Fruit fly (Drosophila melanogaster): ENCODE measurements around the gene Mur18B.

Mur18B gene

DNA sequence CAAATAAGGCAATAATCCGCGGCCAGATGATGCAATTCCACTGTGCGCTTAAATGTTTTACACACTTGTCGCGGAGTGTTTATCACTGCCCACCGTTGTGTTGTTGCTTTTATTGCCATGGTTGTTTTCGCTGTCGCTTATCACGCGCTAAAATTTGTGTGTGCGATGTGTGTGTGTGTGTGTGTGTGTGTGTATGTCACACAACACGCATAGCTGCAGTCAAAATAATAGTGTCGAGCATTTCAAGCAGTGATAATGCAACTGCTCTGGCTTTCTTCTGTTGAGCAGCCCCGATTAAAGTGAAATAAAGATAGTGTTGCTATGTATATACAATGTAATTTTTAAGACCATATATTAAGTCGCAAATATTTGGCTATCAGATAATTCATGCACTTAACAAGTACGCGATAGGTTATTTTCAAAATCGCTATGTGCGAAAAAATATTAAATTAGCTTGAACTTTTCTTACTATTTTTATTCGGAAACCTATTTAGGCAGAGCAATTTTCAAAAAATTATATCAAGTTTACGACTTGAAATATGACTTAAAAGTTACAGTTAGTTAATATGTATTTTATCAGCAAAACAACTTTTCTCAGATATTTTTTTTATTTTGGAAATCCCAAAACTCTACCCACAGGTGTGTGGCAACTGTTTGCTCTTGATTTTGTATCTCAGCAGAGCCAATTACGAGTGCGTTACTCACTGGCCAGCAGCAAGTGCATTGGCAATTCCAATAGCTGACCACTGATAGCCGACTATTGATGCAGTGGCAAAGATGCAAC lies 46.7 kb upstream of the Mur18B start (continued):
- TF ChIP-seq BEAF-32 (GFP tag; optimal IDR thresholded peaks at IDR 0.05) (no peak), CG1602 (GFP tag; optimal IDR thresholded peaks at IDR 0.05) (no peak), E2f2 (GFP tag; IDR thresholded peaks at IDR 0.05) (no peak), Dll (GFP tag; IDR thresholded peaks at IDR 0.05; ENCODE audit: partially characterized antibody) (no peak), her (GFP tag; optimal IDR thresholded peaks at IDR 0.05) (no peak), CG8388 (GFP tag; optimal IDR thresholded peaks at IDR 0.05) (no peak), ac (GFP tag; optimal IDR thresholded peaks at IDR 0.05) (no peak), zf30C (GFP tag; optimal IDR thresholded peaks at IDR 0.05) (no peak), CG7357 (GFP tag; IDR thresholded peaks at IDR 0.05) (no peak), CG10654 (GFP tag; optimal IDR thresholded peaks at IDR 0.05) (no peak), Lhr (GFP tag; optimal IDR thresholded peaks at IDR 0.05) (no peak), CG4854 (GFP tag; optimal IDR thresholded peaks at IDR 0.05) (no peak), Hand (GFP tag; optimal IDR thresholded peaks at IDR 0.05) (no peak), CG12659 (GFP tag; optimal IDR thresholded peaks at IDR 0.05) (peak; percentile 60), CG8359 (GFP tag; optimal IDR thresholded peaks at IDR 0.05; ENCODE audit: borderline replicate concordance) (no peak), Poxn (GFP tag; IDR thresholded peaks at IDR 0.05) (no peak), sug (tag; optimal IDR thresholded peaks at IDR 0.05) (peak; percentile 39), lmd (GFP tag; IDR thresholded peaks at IDR 0.05) (0 out of 2 replicates have a peak, but pooled peaks have one; percentile 18), CG17361 (GFP tag; IDR thresholded peaks at IDR 0.05) (peak; percentile 55), CG8290 (GFP tag; optimal IDR thresholded peaks at IDR 0.05) (no peak), CG8290 (tag; optimal IDR thresholded peaks at IDR 0.05) (peak in 1 of 2 experiments; percentile 61), Deaf1 (tag; optimal IDR thresholded peaks at IDR 0.05) (no peak), Mes4 (GFP tag; optimal IDR thresholded peaks at IDR 0.05) (no peak), hth (optimal IDR thresholded peaks at IDR 0.05) (no peak), inv (GFP tag; IDR thresholded peaks at IDR 0.05; ENCODE audit: partially characterized antibody) (no peak), CG10979 (tag; optimal IDR thresholded peaks at IDR 0.05) (peak; percentile 4), HLH3B (GFP tag; IDR thresholded peaks at IDR 0.05) (0 out of 2 replicates have a peak, but pooled peaks have one; percentile 9), Oli (tag; optimal IDR thresholded peaks at IDR 0.05) (peak; percentile 65), lab (GFP tag; optimal IDR thresholded peaks at IDR 0.05) (peak; percentile 34), usp (GFP tag; optimal IDR thresholded peaks at IDR 0.05) (no peak), CG33213 (GFP tag; optimal IDR thresholded peaks at IDR 0.05) (no peak), seq (GFP tag; IDR thresholded peaks at IDR 0.05) (no peak), fu2 (GFP tag; optimal IDR thresholded peaks at IDR 0.05) (no peak), CG34224 (GFP tag; IDR thresholded peaks at IDR 0.05; ENCODE audit: partially characterized antibody) (no peak), CG17328 (GFP tag; IDR thresholded peaks at IDR 0.05) (no peak), pros (GFP tag; optimal IDR thresholded peaks at IDR 0.05) (no peak), tll (GFP tag; optimal IDR thresholded peaks at IDR 0.05) (no peak), sens-2 (GFP tag; IDR thresholded peaks at IDR 0.05) (no peak), CG1832 (GFP tag; optimal IDR thresholded peaks at IDR 0.05) (no peak), fd3F (GFP tag; optimal IDR thresholded peaks at IDR 0.05) (peak; percentile 16), CG13894 (tag; optimal IDR thresholded peaks at IDR 0.05) (no peak), CG7987 (GFP tag; optimal IDR thresholded peaks at IDR 0.05) (no peak), kni (GFP tag; optimal IDR thresholded peaks at IDR 0.05) (no peak), bab2 (GFP tag; optimal IDR thresholded peaks at IDR 0.05) (no peak), Opbp (GFP tag; IDR thresholded peaks at IDR 0.05; ENCODE audit: partially characterized antibody) (no peak), CG14050 (GFP tag; IDR thresholded peaks at IDR 0.05) (no peak), mirr (GFP tag; optimal IDR thresholded peaks at IDR 0.05) (peak; percentile 55), ase (GFP tag; IDR thresholded peaks at IDR 0.05) (no peak; the same call in 2 of the 3 replicates), mld (GFP tag; IDR thresholded peaks at IDR 0.05; ENCODE audit: partially characterized antibody) (no peak)
